Fruit fly (Drosophila melanogaster): ENCODE measurements around the gene pira.

pira gene

DNA sequence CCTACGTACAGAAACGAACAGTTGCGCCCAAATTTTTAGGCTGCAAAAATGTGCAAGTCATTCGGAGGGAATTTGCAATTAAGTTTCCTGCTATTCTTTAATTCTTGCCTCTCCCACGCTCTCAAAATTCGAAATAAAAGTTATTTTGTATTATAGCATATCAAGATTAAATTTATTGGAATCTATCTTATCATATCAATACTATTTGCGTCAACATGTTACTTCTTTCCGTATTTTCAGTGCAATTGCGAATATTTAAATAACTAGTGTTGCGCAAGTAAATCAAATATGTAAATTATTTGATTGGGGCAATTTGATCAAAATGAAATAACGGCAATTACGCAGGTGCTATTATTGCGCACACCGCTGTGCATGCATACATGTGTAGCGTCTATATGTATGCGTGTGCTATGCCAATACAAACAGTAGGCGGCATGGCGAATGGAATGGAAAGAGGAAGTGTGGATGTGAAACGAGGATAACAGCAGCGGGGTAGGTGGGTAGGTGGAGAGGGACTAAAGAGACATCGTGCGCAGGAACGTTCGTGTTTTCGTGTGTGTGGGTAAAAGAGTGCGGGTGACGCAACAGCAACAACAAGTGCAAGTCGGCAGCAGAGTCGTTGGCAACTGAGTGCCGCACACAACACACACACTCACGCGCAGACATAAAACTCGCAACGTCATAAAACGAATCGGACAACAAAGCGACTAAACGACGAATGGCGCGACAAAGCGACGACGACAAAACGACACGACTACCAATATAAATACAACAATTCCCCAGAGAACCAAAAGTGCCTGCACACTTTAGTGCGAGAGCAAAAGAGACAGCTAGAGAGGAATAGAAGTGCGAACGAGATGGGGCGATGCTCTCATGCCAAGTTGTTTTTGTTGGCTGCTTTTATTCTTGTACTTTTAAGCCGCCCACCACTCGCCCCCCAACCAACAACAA is 27.7 kb downstream of the pira start (continued):
- TF ChIP-seq CG5245 (GFP tag; optimal IDR thresholded peaks at IDR 0.05) (peak; percentile 89), sim (GFP tag; IDR thresholded peaks at IDR 0.05) (peak; percentile 5; the same call in 1 of the 2 replicates), Asciz (GFP tag; optimal IDR thresholded peaks at IDR 0.05) (peak; percentile 89), phol (tag; optimal IDR thresholded peaks at IDR 0.05) (peak; percentile 96), p53 (GFP tag; optimal IDR thresholded peaks at IDR 0.05) (peak; percentile 97), CG9932 (GFP tag; IDR thresholded peaks at IDR 0.05) (peak; percentile 79), CG17829 (tag; optimal IDR thresholded peaks at IDR 0.05) (peak; percentile 93), Atf6 (GFP tag; IDR thresholded peaks at IDR 0.05) (peak; percentile 74), stc (GFP tag; IDR thresholded peaks at IDR 0.05) (peak; percentile 74), crc (GFP tag; optimal IDR thresholded peaks at IDR 0.05) (peak; percentile 89), Vsx1 (GFP tag; optimal IDR thresholded peaks at IDR 0.05) (peak; percentile 90), CG12769 (tag; optimal IDR thresholded peaks at IDR 0.05) (peak; percentile 87), CG13894 (tag; optimal IDR thresholded peaks at IDR 0.05) (peak; percentile 74), Taf1 (GFP tag; IDR thresholded peaks at IDR 0.05) (peak; percentile 53), CG1603 (tag; optimal IDR thresholded peaks at IDR 0.05) (peak; percentile 81), CG33213 (GFP tag; optimal IDR thresholded peaks at IDR 0.05) (peak; percentile 92), CG7963 (GFP tag; IDR thresholded peaks at IDR 0.05; ENCODE audit: partially characterized antibody) (no peak), gce (GFP tag; IDR thresholded peaks at IDR 0.05) (no peak), sug (tag; optimal IDR thresholded peaks at IDR 0.05) (peak; percentile 87), Sox100B (GFP tag; optimal IDR thresholded peaks at IDR 0.05) (peak; percentile 98), CG3995 (GFP tag; optimal IDR thresholded peaks at IDR 0.05) (peak; percentile 78), Dp (GFP tag; optimal IDR thresholded peaks at IDR 0.05) (no peak), CG10979 (tag; optimal IDR thresholded peaks at IDR 0.05) (peak; percentile 94), Awh (GFP tag; IDR thresholded peaks at IDR 0.05) (peak; percentile 58; the same call in 1 of the 2 replicates), bsh (GFP tag; optimal IDR thresholded peaks at IDR 0.05) (peak; percentile 67 to 89), CG6813 (GFP tag; optimal IDR thresholded peaks at IDR 0.05) (peak; percentile 90), CG11723 (GFP tag; optimal IDR thresholded peaks at IDR 0.05) (peak; percentile 95), Mes4 (GFP tag; optimal IDR thresholded peaks at IDR 0.05) (peak; percentile 89), CG16779 (GFP tag; IDR thresholded peaks at IDR 0.05) (no peak), tin (GFP tag; optimal IDR thresholded peaks at IDR 0.05) (peak; percentile 90), pan (optimal IDR thresholded peaks at IDR 0.05) (no peak), pan (GFP tag; optimal IDR thresholded peaks at IDR 0.05 in 1 of 2, IDR thresholded peaks at IDR 0.05 in 1 of 2) (peak in 1 of 2 experiments; percentile 86), CG17186 (GFP tag; optimal IDR thresholded peaks at IDR 0.05) (peak; percentile 80), Mad (GFP tag; optimal IDR thresholded peaks at IDR 0.05) (peak; percentile 82), dmrt99B (tag; optimal IDR thresholded peaks at IDR 0.05) (peak; percentile 96), Dbx (GFP tag; IDR thresholded peaks at IDR 0.05) (peak; percentile 67), hkb (optimal IDR thresholded peaks at IDR 0.05) (no peak), hkb (GFP tag; IDR thresholded peaks at IDR 0.05) (peak; percentile 83), dmrt11E (tag; optimal IDR thresholded peaks at IDR 0.05) (peak; percentile 95), Kr (GFP tag; optimal IDR thresholded peaks at IDR 0.05) (peak; percentile 74), jing (GFP tag; optimal IDR thresholded peaks at IDR 0.05) (peak; percentile 90), twi (tag; optimal IDR thresholded peaks at IDR 0.05) (peak; percentile 86), gem (tag; optimal IDR thresholded peaks at IDR 0.05) (peak; percentile 97), CG16813 (GFP tag; IDR thresholded peaks at IDR 0.05; ENCODE audit: partially characterized antibody) (no peak), CG14860 (GFP tag; IDR thresholded peaks at IDR 0.05; ENCODE audit: partially characterized antibody) (no peak), Dip2 (GFP tag; IDR thresholded peaks at IDR 0.05) (no peak; the same call in 1 of the 2 replicates), CG2120 (GFP tag; optimal IDR thresholded peaks at IDR 0.05) (peak; percentile 96), CG2678 (tag; optimal IDR thresholded peaks at IDR 0.05) (peak; percentile 98)

All from whole organism, embryonic.